Fruit fly (Drosophila melanogaster) whole organism, embryonic: Measurements from ENCODE around the gene Nepl4.

ENCODE experiments used
- Bdp1 ChIP-seq: fragments of 200-800 bp; sonication (Bioruptor generic); optimal IDR thresholded peaks from 3 replicates; lab custom pipeline; 2016; ENCODE audit warnings: missing biosample characterization, missing genetic modification characterization
- BtbVII ChIP-seq: fragments of 200-800 bp; sonication (Bioruptor generic); optimal IDR thresholded peaks from 3 replicates; lab custom pipeline; 2017; ENCODE audit warnings: missing biosample characterization, mild to moderate bottlenecking, missing genetic modification characterization
- Bteb2 ChIP-seq: fragments of 200-800 bp; sonication (Bioruptor generic); optimal IDR thresholded peaks from 2 replicates; lab custom pipeline; 2016; ENCODE audit warnings: missing biosample characterization, missing genetic modification characterization
- CG10209 ChIP-seq: fragments of 200-800 bp; sonication (Bioruptor generic); optimal IDR thresholded peaks from 3 replicates; lab custom pipeline; 2017; ENCODE audit warnings: missing biosample characterization, mild to moderate bottlenecking, missing genetic modification characterization, missing genetic modification reagents
- CG10431 ChIP-seq: fragments of 200-800 bp; sonication (Bioruptor generic); optimal IDR thresholded peaks from 3 replicates; lab custom pipeline; 2018; ENCODE audit warnings: missing biosample characterization, mild to moderate bottlenecking, missing genetic modification characterization
- CG10462 ChIP-seq: fragments of 200-800 bp; sonication (Bioruptor generic); optimal IDR thresholded peaks from 2 replicates; lab custom pipeline; 2016; ENCODE audit warnings: missing biosample characterization, missing genetic modification characterization
- CG11456 ChIP-seq: fragments of 200-800 bp; sonication (Bioruptor generic); IDR thresholded peaks from 3 replicates; pipeline ENCODE4 v1.3.6; 2022; ENCODE audit warnings: missing biosample characterization, missing genetic modification characterization
- CG12104 ChIP-seq: fragments of 200-800 bp; sonication (Bioruptor generic); optimal IDR thresholded peaks from 3 replicates; lab custom pipeline; 2016; ENCODE audit warnings: missing biosample characterization, missing genetic modification characterization
- CG12299 ChIP-seq: fragments of 200-800 bp; sonication (Bioruptor generic); optimal IDR thresholded peaks from 2 replicates; lab custom pipeline; 2018; ENCODE audit warnings: missing biosample characterization, mild to moderate bottlenecking, missing genetic modification characterization
- CG12391 ChIP-seq: fragments of 200-800 bp; sonication (Bioruptor generic); optimal IDR thresholded peaks from 3 replicates; lab custom pipeline; 2018; ENCODE audit warnings: missing biosample characterization, mild to moderate bottlenecking, missing genetic modification characterization, moderate library complexity
- CG13123 ChIP-seq: fragments of 200-800 bp; sonication (Bioruptor generic); optimal IDR thresholded peaks from 2 replicates; lab custom pipeline; 2016; ENCODE audit warnings: missing biosample characterization, missing genetic modification characterization
- CG13296 ChIP-seq: fragments of 200-800 bp; sonication (Bioruptor generic); optimal IDR thresholded peaks from 3 replicates; lab custom pipeline; 2018; ENCODE audit warnings: missing biosample characterization, mild to moderate bottlenecking, missing genetic modification characterization
- CG13424 ChIP-seq: fragments of 200-800 bp; sonication (Bioruptor generic); optimal IDR thresholded peaks from 2 replicates; lab custom pipeline; 2019; ENCODE audit warnings: missing biosample characterization, mild to moderate bottlenecking, missing genetic modification characterization, moderate library complexity
- CG14441 ChIP-seq: fragments of 200-800 bp; sonication (Bioruptor generic); IDR thresholded peaks from 2 replicates; pipeline ENCODE4 v1.3.6; 2022; ENCODE audit warnings: missing biosample characterization, missing genetic modification characterization
- CG17359 ChIP-seq: fragments of 200-800 bp; sonication (Bioruptor generic); optimal IDR thresholded peaks from 3 replicates; lab custom pipeline; 2018; ENCODE audit warnings: missing biosample characterization, mild to moderate bottlenecking, missing genetic modification characterization, moderate library complexity
- CG30020 ChIP-seq: fragments of 200-800 bp; optimal IDR thresholded peaks from 2 replicates; lab custom pipeline; 2019; ENCODE audit warnings: missing biosample characterization, mild to moderate bottlenecking, missing genetic modification characterization, moderate library complexity
- CG3065 ChIP-seq: fragments of 200-800 bp; sonication (Bioruptor generic); optimal IDR thresholded peaks from 2 replicates; lab custom pipeline; 2016; ENCODE audit warnings: missing biosample characterization, missing genetic modification characterization
- CG34376 ChIP-seq: fragments of 200-800 bp; sonication (Bioruptor generic); optimal IDR thresholded peaks from 2 replicates; lab custom pipeline; 2018; ENCODE audit warnings: missing biosample characterization, mild to moderate bottlenecking, missing genetic modification characterization
- CG6765 ChIP-seq: fragments of 200-800 bp; sonication (Bioruptor generic); optimal IDR thresholded peaks from 3 replicates; lab custom pipeline; 2017; ENCODE audit warnings: missing biosample characterization, mild to moderate bottlenecking, missing genetic modification characterization
- CG7786 ChIP-seq: fragments of 200-800 bp; sonication (Bioruptor generic); optimal IDR thresholded peaks from 2 replicates; lab custom pipeline; 2016; ENCODE audit warnings: missing biosample characterization, missing genetic modification characterization
- CG7963 ChIP-seq: fragments of 200-800 bp; sonication (Bioruptor generic); IDR thresholded peaks from 3 replicates; pipeline ENCODE4 v1.3.6; 2022; ENCODE audit warnings: missing biosample characterization, missing genetic modification characterization; ENCODE audit not compliant: partially characterized antibody
- CG8089 ChIP-seq: fragments of 200-800 bp; sonication (Bioruptor generic); optimal IDR thresholded peaks from 3 replicates; lab custom pipeline; 2016; ENCODE audit warnings: missing biosample characterization, missing genetic modification characterization
- CG8478 ChIP-seq: fragments of >200 bp; optimal IDR thresholded peaks from 2 replicates; lab custom pipeline; 2018
- CG8765 ChIP-seq: fragments of 200-800 bp; sonication (Bioruptor generic); IDR thresholded peaks from 2 replicates; pipeline ENCODE4 v1.3.6; 2022; ENCODE audit warnings: missing biosample characterization, missing genetic modification characterization
- CG8944 ChIP-seq: fragments of 200-800 bp; sonication (Bioruptor generic); optimal IDR thresholded peaks from 3 replicates; lab custom pipeline; 2016; ENCODE audit warnings: missing biosample characterization, missing genetic modification characterization
- D19B ChIP-seq: fragments of 200-800 bp; sonication (Bioruptor generic); optimal IDR thresholded peaks from 2 replicates; lab custom pipeline; 2017; ENCODE audit warnings: missing biosample characterization, mild to moderate bottlenecking, missing genetic modification characterization
- Dp ChIP-seq: fragments of 200-800 bp; sonication (Bioruptor generic); optimal IDR thresholded peaks from 2 replicates; lab custom pipeline; 2018; ENCODE audit warnings: missing biosample characterization, mild to moderate bottlenecking, missing genetic modification characterization, moderate library complexity
- Ets97D ChIP-seq: fragments of 200-800 bp; sonication (Bioruptor generic); optimal IDR thresholded peaks from 3 replicates; lab custom pipeline; 2016; ENCODE audit warnings: missing biosample characterization, missing genetic modification characterization
- NFAT ChIP-seq: fragments of 200-800 bp; sonication (Bioruptor generic); IDR thresholded peaks from 2 replicates; pipeline ENCODE4 v1.3.6; 2022; ENCODE audit warnings: missing biosample characterization, missing genetic modification characterization
- NfI ChIP-seq: fragments of 200-800 bp; sonication (Bioruptor generic); optimal IDR thresholded peaks from 3 replicates; lab custom pipeline; 2018; ENCODE audit warnings: missing biosample characterization, mild to moderate bottlenecking, missing genetic modification characterization, moderate library complexity
- Spps ChIP-seq: fragments of 200-800 bp; sonication (Bioruptor generic); optimal IDR thresholded peaks from 2 replicates; lab custom pipeline; 2018; ENCODE audit warnings: missing biosample characterization, mild to moderate bottlenecking, missing genetic modification characterization
- Sry-β ChIP-seq: fragments of 200-800 bp; sonication (Bioruptor generic); optimal IDR thresholded peaks from 2 replicates; lab custom pipeline; 2018; ENCODE audit warnings: missing biosample characterization, mild to moderate bottlenecking, missing genetic modification characterization, moderate library complexity
- Vsx1 ChIP-seq: fragments of 200-800 bp; sonication (Bioruptor generic); optimal IDR thresholded peaks from 2 replicates; lab custom pipeline; 2017; ENCODE audit warnings: missing biosample characterization, mild to moderate bottlenecking, missing genetic modification characterization, missing genetic modification reagents
- Xrp1 ChIP-seq: fragments of 200-800 bp; sonication (Bioruptor generic); IDR thresholded peaks from 2 replicates; pipeline ENCODE4 v1.3.6; 2022; ENCODE audit warnings: missing biosample characterization, missing genetic modification characterization
- ab ChIP-seq: fragments of 200-800 bp; sonication (Bioruptor generic); optimal IDR thresholded peaks from 2 replicates; lab custom pipeline; 2016; ENCODE audit warnings: missing biosample characterization, missing genetic modification characterization
- ash1 ChIP-seq: fragments of 200-800 bp; sonication (Bioruptor generic); optimal IDR thresholded peaks from 2 replicates; lab custom pipeline; 2018; ENCODE audit warnings: missing biosample characterization, mild to moderate bottlenecking, missing genetic modification characterization
- ato ChIP-seq: fragments of 200-800 bp; sonication (Bioruptor generic); IDR thresholded peaks from 2 replicates; pipeline ENCODE4 v1.3.6; 2022; ENCODE audit warnings: missing biosample characterization, missing genetic modification characterization; ENCODE audit not compliant: partially characterized antibody
- cad ChIP-seq: fragments of >200 bp; optimal IDR thresholded peaks from 2 replicates; lab custom pipeline; 2017; ENCODE audit warnings: missing biosample characterization, missing genetic modification characterization
- corto ChIP-seq: fragments of 200-800 bp; sonication (Bioruptor generic); optimal IDR thresholded peaks from 2 replicates; lab custom pipeline; 2016; ENCODE audit warnings: missing biosample characterization, mild to moderate bottlenecking, missing genetic modification characterization, moderate library complexity
- emc ChIP-seq: fragments of 200-800 bp; sonication (Bioruptor generic); optimal IDR thresholded peaks from 2 replicates; lab custom pipeline; 2016; ENCODE audit warnings: missing biosample characterization, missing genetic modification characterization
- gfzf ChIP-seq: fragments of 200-800 bp; sonication (Bioruptor generic); optimal IDR thresholded peaks from 2 replicates; lab custom pipeline; 2016; ENCODE audit warnings: missing biosample characterization, mild to moderate bottlenecking, missing genetic modification characterization, moderate library complexity
- her ChIP-seq: fragments of 200-800 bp; sonication (Bioruptor generic); optimal IDR thresholded peaks from 2 replicates; lab custom pipeline; 2016; ENCODE audit warnings: missing biosample characterization, missing genetic modification characterization
- jumu ChIP-seq: fragments of 200-800 bp; sonication (Bioruptor generic); optimal IDR thresholded peaks from 3 replicates; lab custom pipeline; 2016; ENCODE audit warnings: missing biosample characterization, missing genetic modification characterization
- kah ChIP-seq: fragments of 200-800 bp; sonication (Bioruptor generic); optimal IDR thresholded peaks from 2 replicates; lab custom pipeline; 2018; ENCODE audit warnings: missing biosample characterization, mild to moderate bottlenecking, missing genetic modification characterization
- ken ChIP-seq: fragments of 200-800 bp; sonication (Bioruptor generic); IDR thresholded peaks from 3 replicates; pipeline ENCODE4 v1.3.6; 2022; ENCODE audit warnings: missing biosample characterization, missing genetic modification characterization
- lilli ChIP-seq: fragments of 200-800 bp; sonication (Bioruptor generic); optimal IDR thresholded peaks from 3 replicates; lab custom pipeline; 2016; ENCODE audit warnings: missing biosample characterization, missing genetic modification characterization
- nerfin-1 ChIP-seq: fragments of 200-800 bp; sonication (Bioruptor generic); optimal IDR thresholded peaks from 3 replicates; lab custom pipeline; 2019; ENCODE audit warnings: missing biosample characterization, mild to moderate bottlenecking, missing genetic modification characterization, moderate library complexity
- p53 ChIP-seq: fragments of 200-800 bp; sonication (Bioruptor generic); optimal IDR thresholded peaks from 2 replicates; lab custom pipeline; 2016; ENCODE audit warnings: missing biosample characterization, missing genetic modification characterization
- pum ChIP-seq: fragments of 200-800 bp; sonication (Bioruptor generic); optimal IDR thresholded peaks from 2 replicates; lab custom pipeline; 2016; ENCODE audit warnings: missing biosample characterization, missing genetic modification characterization
- rib ChIP-seq: fragments of 200-800 bp; sonication (Bioruptor generic); IDR thresholded peaks from 2 replicates; pipeline ENCODE4 v1.3.6; 2022; ENCODE audit warnings: missing biosample characterization, missing genetic modification characterization
- vnd ChIP-seq: fragments of 200-800 bp; sonication (Bioruptor generic); IDR thresholded peaks from 3 replicates; pipeline ENCODE4 v1.3.6; 2022; ENCODE audit warnings: missing biosample characterization, missing genetic modification characterization; ENCODE audit not compliant: partially characterized antibody

Gene Nepl4

dm6 chr2L:6351809-6352182 lies 15.9 kb upstream of the Nepl4 start (continued):
- TF ChIP-seq CG30020 (tag; lab: Kevin White, UChicago): peak; percentile 9
- no peak for TF ChIP-seq gfzf (GFP tag; lab: Kevin White, UChicago)
- peak; percentile 76 for TF ChIP-seq jumu
- TF ChIP-seq lilli: peak; percentile 89
- TF ChIP-seq CG11456: peak; percentile 85
- peak; percentile 82 for TF ChIP-seq CG10209
- peak; percentile 79 for TF ChIP-seq CG7786 (GFP tag; lab: Kevin White, UChicago)
- peak; percentile 81 for TF ChIP-seq Xrp1 (GFP tag; lab: Robert Waterston, UW)
- peak; percentile 79 for TF ChIP-seq D19B
- TF ChIP-seq kah: peak; percentile 33
- TF ChIP-seq emc: peak; percentile 47
- TF ChIP-seq BtbVII (GFP tag; lab: Kevin White, UChicago): peak; percentile 83
- peak; percentile 56 for TF ChIP-seq Vsx1 (GFP tag; lab: Kevin White, UChicago)
- peak; percentile 29 for TF ChIP-seq Ets97D (GFP tag; lab: Kevin White, UChicago)
- no peak for TF ChIP-seq ato (GFP tag; lab: Robert Waterston, UW)
- TF ChIP-seq CG13296 (GFP tag; lab: Kevin White, UChicago): peak; percentile 86
- peak; percentile 80 for TF ChIP-seq Bteb2 (GFP tag; lab: Kevin White, UChicago)
- TF ChIP-seq NFAT (GFP tag; lab: Robert Waterston, UW): peak; percentile 65
- peak; percentile 84 for TF ChIP-seq CG17359 (tag; lab: Kevin White, UChicago)
- peak; percentile 89 for TF ChIP-seq NfI
- peak; percentile 70 for TF ChIP-seq nerfin-1
- TF ChIP-seq CG8089 (GFP tag; lab: Kevin White, UChicago): peak; percentile 37
- TF ChIP-seq CG14441: peak; percentile 88
- no peak for TF ChIP-seq CG7963 (GFP tag; lab: Robert Waterston, UW)
- peak; percentile 87 for TF ChIP-seq CG12299 (tag; lab: Kevin White, UChicago)
- peak; percentile 83 for TF ChIP-seq pum (GFP tag; lab: Kevin White, UChicago)
- no peak for TF ChIP-seq CG8478 (lab: Kevin White, UChicago)
- peak; percentile 80 for TF ChIP-seq CG12391 (tag; lab: Kevin White, UChicago)
- TF ChIP-seq CG13424 (tag; lab: Kevin White, UChicago): peak; percentile 86
- TF ChIP-seq CG8944: peak; percentile 62
- peak; percentile 38 for TF ChIP-seq p53 (GFP tag; lab: Kevin White, UChicago)
- TF ChIP-seq ash1 (GFP tag; lab: Kevin White, UChicago): no peak
- TF ChIP-seq CG13123 (GFP tag; lab: Kevin White, UChicago): peak; percentile 4
- TF ChIP-seq rib (GFP tag; lab: Robert Waterston, UW): peak; percentile 85
- no peak for TF ChIP-seq Sry-β (GFP tag; lab: Kevin White, UChicago)
- TF ChIP-seq Dp: no peak
- TF ChIP-seq ab (GFP tag; lab: Kevin White, UChicago): peak; percentile 11
- no peak for TF ChIP-seq vnd
- peak; percentile 55; the same call in 1 of the 2 replicates for TF ChIP-seq CG8765
- peak; percentile 68 for TF ChIP-seq CG10462 (GFP tag; lab: Kevin White, UChicago)
- peak; percentile 75 for TF ChIP-seq her
- peak; percentile 2 for TF ChIP-seq Spps (tag; lab: Kevin White, UChicago)
- no peak for TF ChIP-seq cad (GFP tag; lab: Kevin White, UChicago)
- TF ChIP-seq CG12104: peak; percentile 73
- peak; percentile 62; the same call in 2 of the 3 replicates for TF ChIP-seq ken
- peak; percentile 57 for TF ChIP-seq Bdp1
- TF ChIP-seq corto (GFP tag; lab: Kevin White, UChicago): no peak
- peak; percentile 15 for TF ChIP-seq CG3065 (GFP tag; lab: Kevin White, UChicago)
- TF ChIP-seq CG34376 (GFP tag; lab: Kevin White, UChicago): peak; percentile 97
- peak; percentile 59 for TF ChIP-seq CG6765
- no peak for TF ChIP-seq CG10431 (GFP tag; lab: Kevin White, UChicago)
